Fruit fly (Drosophila melanogaster): ENCODE measurements around the gene bip1.

DNA sequence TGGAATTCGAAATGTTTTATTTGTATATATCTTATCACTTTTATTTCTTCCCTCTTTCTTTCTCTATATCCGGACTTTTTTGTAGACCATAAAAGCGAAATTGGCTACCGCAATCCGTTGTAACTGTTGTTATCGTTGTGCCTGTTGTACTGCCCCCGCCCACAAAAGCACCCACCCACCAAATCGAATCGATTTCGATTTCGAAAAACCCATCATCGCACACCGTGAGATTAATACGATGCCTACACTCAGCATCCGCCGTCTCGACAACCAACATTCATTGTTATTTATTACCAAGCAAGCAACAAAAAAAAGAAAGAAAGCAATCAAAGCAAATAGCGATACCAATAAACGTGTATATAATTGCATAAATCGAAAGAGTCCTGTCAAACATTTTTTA is 49.7 kb upstream of the bip1 start:
- TF ChIP-seq CG2120 (GFP tag; optimal IDR thresholded peaks at IDR 0.05), result no peak
- TF ChIP-seq CG34376 (GFP tag; optimal IDR thresholded peaks at IDR 0.05), result no peak
- TF ChIP-seq CG3407 (GFP tag; optimal IDR thresholded peaks at IDR 0.05), result no peak
- TF ChIP-seq CG8944 (GFP tag; optimal IDR thresholded peaks at IDR 0.05), result no peak
- TF ChIP-seq CG17612 (GFP tag; IDR thresholded peaks at IDR 0.05), result no peak
- TF ChIP-seq stwl (tag; optimal IDR thresholded peaks at IDR 0.05), result no peak
- no peak for TF ChIP-seq Lhr (GFP tag; optimal IDR thresholded peaks at IDR 0.05)
- TF ChIP-seq Stat92E (GFP tag; optimal IDR thresholded peaks at IDR 0.05), result no peak
- no peak for TF ChIP-seq dan (GFP tag; IDR thresholded peaks at IDR 0.05)
- TF ChIP-seq lov (optimal IDR thresholded peaks at IDR 0.05), result no peak
- no peak for TF ChIP-seq lov (GFP tag; IDR thresholded peaks at IDR 0.05)
- TF ChIP-seq CG15514 (GFP tag; optimal IDR thresholded peaks at IDR 0.05), result no peak
